Worm (Caenorhabditis elegans) whole organism, L1 larva: ENCODE data around the gene ZK673.6.

Source experiments
- ceh-82 ChIP-seq, 3 experiments: fragments of 150-350 bp in 1 of 3; sonication (generic microtip) in 2 of 3; optimal IDR thresholded peaks; 2 replicates each; lab custom pipeline; 2014 to 2017; ENCODE audit warnings: missing biosample characterization in 3 of 3, missing genetic modification characterization in 3 of 3
- ceh-88 ChIP-seq: fragments of 200-800 bp; sonication (Bioruptor generic); IDR thresholded peaks from 2 replicates; pipeline ENCODE4 v1.3.6; 2022; ENCODE audit warnings: missing genetic modification characterization, missing compliant biosample characterization
- grh-1 ChIP-seq: fragments of 200-800 bp; sonication (Bioruptor generic); IDR thresholded peaks from 2 replicates; pipeline ENCODE4 v1.3.6; 2022; ENCODE audit warnings: missing genetic modification reagents, missing genetic modification characterization, missing compliant biosample characterization
- jun-1 ChIP-seq: fragments of 150-350 bp; optimal IDR thresholded peaks from 2 replicates; lab custom pipeline; 2014; ENCODE audit warnings: missing biosample characterization, missing genetic modification reagents, missing genetic modification characterization
- lsy-2 ChIP-seq, 2 experiments: fragments of 150-350 bp; optimal IDR thresholded peaks; 2 replicates each; lab custom pipeline; 2014; ENCODE audit warnings: missing biosample characterization in 2 of 2, missing genetic modification characterization in 2 of 2
- nhr-11 ChIP-seq: fragments of 150-350 bp; optimal IDR thresholded peaks from 2 replicates; lab custom pipeline; 2014; ENCODE audit warnings: missing biosample characterization, missing genetic modification characterization
- nhr-77 ChIP-seq: fragments of 150-350 bp; optimal IDR thresholded peaks from 2 replicates; lab custom pipeline; 2014; ENCODE audit warnings: missing biosample characterization, missing genetic modification characterization
- unc-130 ChIP-seq: fragments of 150-350 bp; optimal IDR thresholded peaks from 2 replicates; lab custom pipeline; 2017; ENCODE audit warnings: missing biosample characterization, missing genetic modification characterization, inconsistent platforms
- zag-1 ChIP-seq: fragments of 150-350 bp; optimal IDR thresholded peaks from 2 replicates; lab custom pipeline; 2014; ENCODE audit warnings: missing biosample characterization, missing genetic modification characterization

DNA sequence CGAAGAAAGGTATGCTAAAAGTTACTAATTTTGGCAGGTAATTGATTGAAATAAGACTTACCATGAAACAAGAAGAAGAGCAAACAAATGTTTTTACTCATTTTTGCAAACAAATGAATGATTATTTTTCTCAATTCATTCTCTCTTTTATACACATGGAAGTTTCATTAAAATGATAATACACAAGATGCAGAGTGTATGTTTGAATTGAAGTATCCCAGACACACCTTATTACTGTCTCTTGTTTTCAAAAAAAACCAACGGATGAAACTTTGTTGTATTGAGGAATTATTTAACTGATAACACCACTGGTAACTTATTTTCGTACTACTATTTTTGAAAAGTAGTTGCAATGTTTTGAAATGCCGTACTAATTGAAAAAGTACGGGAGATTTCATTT is 15.2 kb upstream of the ZK673.6 start, which contains the start of gene clec-59:
- no peak for TF ChIP-seq nhr-11
- TF ChIP-seq jun-1 (tag; lab: Kevin White, UChicago): no peak
- TF ChIP-seq zag-1 (tag; lab: Kevin White, UChicago): no peak
- no peak for TF ChIP-seq grh-1 (GFP tag; lab: Robert Waterston, UW)
- TF ChIP-seq unc-130: no peak
- TF ChIP-seq ceh-82 (tag; optimal IDR thresholded peaks at IDR 0.05; lab: Kevin White, UChicago): no peak
- TF ChIP-seq ceh-88 (GFP tag; lab: Robert Waterston, UW): no peak
- no peak for TF ChIP-seq lsy-2 (tag; optimal IDR thresholded peaks at IDR 0.05; lab: Kevin White, UChicago)
- no peak for TF ChIP-seq nhr-77 (tag; lab: Kevin White, UChicago)
